Worm (Caenorhabditis elegans) whole organism, L4/young adult: ENCODE measurements around the gene C46F4.3.

Experiments
- W03F9.2 ChIP-seq: fragments of 150-350 bp; optimal IDR thresholded peaks from 2 replicates; lab custom pipeline; 2014; ENCODE audit warnings: missing biosample characterization, missing genetic modification characterization
- dao-5 ChIP-seq: sonication (generic microtip); optimal IDR thresholded peaks from 2 replicates; lab custom pipeline; 2016; ENCODE audit warnings: missing genotype, missing genetic modification characterization, moderate library complexity, missing compliant biosample characterization
- him-1 ChIP-seq: sonication (generic microtip); optimal IDR thresholded peaks from 2 replicates; lab custom pipeline; 2016; ENCODE audit warnings: missing genotype, missing genetic modification reagents, missing genetic modification characterization, missing compliant biosample characterization

DNA sequence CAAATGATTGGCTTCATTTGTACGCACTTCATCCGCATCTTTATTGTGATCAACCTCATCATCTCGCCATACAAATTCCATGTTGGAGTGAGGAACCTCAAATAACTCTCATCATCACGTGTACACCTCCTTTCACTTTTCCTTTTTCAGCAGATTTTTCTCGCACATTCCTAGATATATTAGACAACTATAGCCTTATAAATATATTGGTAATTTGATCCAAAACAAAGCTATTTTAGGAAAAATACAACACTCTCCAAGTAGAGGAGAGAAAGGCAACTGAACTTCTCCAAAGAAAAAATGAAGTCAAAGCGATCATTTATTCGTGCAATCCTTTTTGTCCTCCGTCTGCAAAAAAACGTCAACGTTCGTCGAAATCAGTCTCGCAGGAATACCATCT, 23.2 kb downstream of the C46F4.3 start, which contains the start of gene R07E4.1:
- TF ChIP-seq dao-5 (tag; lab: Kevin White, UChicago), result no peak
- TF ChIP-seq him-1 (tag; lab: Kevin White, UChicago), result no peak
- TF ChIP-seq W03F9.2 (tag; lab: Kevin White, UChicago), result no peak
